Worm (Caenorhabditis elegans) whole organism, L4 larva: ENCODE results near the gene cpg-9.
A peak's percentile ranks its signal among the peaks of the same experiment; 100 is the strongest.
"Not testable (repeated sequence)": the region's sequence is repeated elsewhere in the genome, so short reads cannot be mapped to it uniquely, and the experiment has no call there.

Experiments
- F37D6.2 ChIP-seq: sonication (generic microtip); optimal IDR thresholded peaks from 2 replicates; lab custom pipeline; 2016; ENCODE audit warnings: mild to moderate bottlenecking, missing genetic modification characterization, missing compliant biosample characterization
- F44E2.7 ChIP-seq: fragments of 200-800 bp; sonication (Bioruptor generic); IDR thresholded peaks from 2 replicates; pipeline ENCODE4 v2.1.2; 2022; ENCODE audit warnings: missing genetic modification characterization, missing compliant biosample characterization
- F49E8.2 ChIP-seq: sonication (generic microtip); optimal IDR thresholded peaks from 2 replicates; lab custom pipeline; 2016; ENCODE audit warnings: missing compliant biosample characterization, mild to moderate bottlenecking, missing genetic modification characterization, borderline replicate concordance
- T26A8.4 ChIP-seq: fragments of 200-800 bp; sonication (Bioruptor generic); IDR thresholded peaks from 2 replicates; pipeline ENCODE4 v1.3.6; 2022; ENCODE audit warnings: missing genetic modification characterization, missing compliant biosample characterization
- Y105C5A.15 ChIP-seq: fragments of 200-800 bp; sonication (Bioruptor generic); IDR thresholded peaks from 2 replicates; pipeline ENCODE4 v1.3.6; 2022; ENCODE audit warnings: missing genetic modification characterization, missing compliant biosample characterization
- Y5F2A.4 ChIP-seq: fragments of 200-800 bp; sonication (Bioruptor generic); optimal IDR thresholded peaks from 2 replicates; lab custom pipeline; 2018; ENCODE audit warnings: mild to moderate bottlenecking, missing genetic modification characterization, missing compliant biosample characterization
- Y75B8A.6 ChIP-seq: fragments of 200-800 bp; sonication (Bioruptor generic); IDR thresholded peaks from 2 replicates; pipeline ENCODE4 v1.3.6; 2022; ENCODE audit warnings: missing genetic modification reagents, missing genetic modification characterization, missing compliant biosample characterization
- ZK337.2 ChIP-seq: fragments of 200-800 bp; sonication (Bioruptor generic); IDR thresholded peaks from 2 replicates; pipeline ENCODE4 v1.3.6; 2022; ENCODE audit warnings: missing genetic modification reagents, missing genetic modification characterization, missing compliant biosample characterization
- aha-1 ChIP-seq: fragments of 150-350 bp; peaks from one replicate; lab custom pipeline; 2014; ENCODE audit warnings: missing biosample characterization, missing genetic modification characterization
- ama-1 ChIP-seq: fragments of 150-350 bp; optimal IDR thresholded peaks from 2 replicates; lab custom pipeline; 2014; ENCODE audit warnings: inconsistent platforms, mixed read lengths
- arid-1 ChIP-seq: fragments of 200-800 bp; sonication (Bioruptor generic); conservative IDR thresholded peaks from 2 replicates; pipeline ENCODE4 v1.3.6; 2022; ENCODE audit warnings: missing genetic modification reagents, missing genetic modification characterization, missing compliant biosample characterization
- ceh-20 ChIP-seq: fragments of 200-800 bp; sonication (Bioruptor generic); IDR thresholded peaks from 2 replicates; pipeline ENCODE4 v1.3.6; 2022; ENCODE audit warnings: missing genetic modification reagents, missing genetic modification characterization, missing compliant biosample characterization
- ceh-44 ChIP-seq: fragments of 200-800 bp; sonication (Bioruptor generic); IDR thresholded peaks from 2 replicates; pipeline ENCODE4 v1.3.6; 2022; ENCODE audit warnings: missing genetic modification reagents, missing genetic modification characterization, missing compliant biosample characterization
- daf-16 ChIP-seq, 3 experiments: sonication (generic microtip); optimal IDR thresholded peaks; 2 replicates each; lab custom pipeline; 2016 to 2017; ENCODE audit warnings: missing genetic modification characterization in 3 of 3, missing genetic modification reagents in 3 of 3, mild to moderate bottlenecking in 2 of 3, missing compliant biosample characterization in 2 of 3, missing biosample characterization in 1 of 3, moderate library complexity in 1 of 3
- dmd-6 ChIP-seq: fragments of 200-800 bp; sonication (Bioruptor generic); IDR thresholded peaks from 2 replicates; pipeline ENCODE4 v1.3.6; 2022; ENCODE audit warnings: missing genetic modification reagents, missing genetic modification characterization, missing compliant biosample characterization
- dmd-9 ChIP-seq: fragments of 200-800 bp; sonication (Bioruptor generic); IDR thresholded peaks from 2 replicates; pipeline ENCODE4 v1.3.6; 2022; ENCODE audit warnings: missing genetic modification reagents, missing genetic modification characterization, missing compliant biosample characterization
- duxl-1 ChIP-seq: sonication (generic microtip); optimal IDR thresholded peaks from 2 replicates; lab custom pipeline; 2016; ENCODE audit warnings: mild to moderate bottlenecking, missing genetic modification characterization, moderate library complexity, missing compliant biosample characterization; ENCODE audit not compliant: poor library complexity
- dve-1 ChIP-seq: sonication (generic microtip); optimal IDR thresholded peaks from 2 replicates; lab custom pipeline; 2017; ENCODE audit warnings: antibody characterized with exemption, mild to moderate bottlenecking, missing genetic modification characterization, missing compliant biosample characterization; ENCODE audit not compliant: insufficient read depth
- egl-43 ChIP-seq: fragments of 200-800 bp; sonication (Bioruptor generic); IDR thresholded peaks from 2 replicates; pipeline ENCODE4 v1.3.6; 2022; ENCODE audit warnings: missing genetic modification reagents, missing genetic modification characterization, missing compliant biosample characterization
- hlh-30 ChIP-seq: sonication (generic microtip); optimal IDR thresholded peaks from 2 replicates; lab custom pipeline; 2017; ENCODE audit warnings: antibody characterized with exemption, mild to moderate bottlenecking, missing genetic modification characterization, missing compliant biosample characterization; ENCODE audit not compliant: insufficient read depth
- lim-7 ChIP-seq: fragments of 200-800 bp; sonication (Bioruptor generic); IDR thresholded peaks from 2 replicates; pipeline ENCODE4 v1.3.6; 2022; ENCODE audit warnings: missing genetic modification characterization, missing compliant biosample characterization
- lin-13 ChIP-seq: fragments of 150-350 bp; optimal IDR thresholded peaks from 2 replicates; lab custom pipeline; 2014; ENCODE audit warnings: missing biosample characterization, missing genetic modification reagents, missing genetic modification characterization
- lin-15B ChIP-seq: fragments of 150-350 bp; sonication (generic microtip); optimal IDR thresholded peaks from 3 replicates; lab custom pipeline; 2014; ENCODE audit warnings: missing biosample characterization, missing genetic modification characterization
- lir-3 ChIP-seq: sonication (generic microtip); optimal IDR thresholded peaks from 2 replicates; lab custom pipeline; 2016; ENCODE audit warnings: mild to moderate bottlenecking, missing genetic modification characterization, missing compliant biosample characterization
- lsy-2 ChIP-seq, 2 experiments: fragments of 150-350 bp in 1 of 2; sonication (generic microtip) in 1 of 2; optimal IDR thresholded peaks; 2 replicates each; lab custom pipeline; 2014 to 2017; ENCODE audit warnings: missing biosample characterization in 2 of 2, missing genetic modification characterization in 2 of 2
- madf-5 ChIP-seq, 2 experiments: fragments of 200-800 bp; sonication (Bioruptor generic); IDR thresholded peaks; 2 replicates each; pipeline ENCODE4 v1.3.6; 2022; ENCODE audit warnings: missing compliant biosample characterization in 2 of 2, missing genetic modification characterization in 2 of 2
- madf-9 ChIP-seq: fragments of 200-800 bp; sonication (Bioruptor generic); conservative IDR thresholded peaks from 2 replicates; pipeline ENCODE4 v1.3.6; 2022; ENCODE audit warnings: missing genetic modification reagents, missing genetic modification characterization, missing compliant biosample characterization
- mes-2 ChIP-seq: sonication (generic microtip); optimal IDR thresholded peaks from 2 replicates; lab custom pipeline; 2016; ENCODE audit warnings: missing genotype, mild to moderate bottlenecking, missing genetic modification characterization, missing compliant biosample characterization; ENCODE audit not compliant: poor library complexity, severe bottlenecking
- nhr-102 ChIP-seq: sonication (generic microtip); optimal IDR thresholded peaks from 2 replicates; lab custom pipeline; 2016; ENCODE audit warnings: mild to moderate bottlenecking, missing genetic modification characterization, moderate library complexity, missing compliant biosample characterization
- nhr-111 ChIP-seq: fragments of 200-800 bp; sonication (Bioruptor generic); optimal IDR thresholded peaks from 2 replicates; lab custom pipeline; 2018; ENCODE audit warnings: mild to moderate bottlenecking, missing genetic modification characterization, missing compliant biosample characterization
- nhr-25 ChIP-seq: sonication (generic microtip); optimal IDR thresholded peaks from 2 replicates; lab custom pipeline; 2017; ENCODE audit warnings: missing genetic modification characterization, mild to moderate bottlenecking, missing compliant biosample characterization, antibody characterized with exemption, moderate library complexity, borderline replicate concordance; ENCODE audit not compliant: insufficient read depth
- nhr-28 ChIP-seq: fragments of 150-350 bp; optimal IDR thresholded peaks from 2 replicates; lab custom pipeline; 2014; ENCODE audit warnings: missing biosample characterization, missing genetic modification characterization
- nhr-42 ChIP-seq: fragments of 200-800 bp; sonication (Bioruptor generic); IDR thresholded peaks from 2 replicates; pipeline ENCODE4 v1.3.6; 2022; ENCODE audit warnings: missing genetic modification characterization, missing compliant biosample characterization
- nhr-48 ChIP-seq: sonication (generic microtip); optimal IDR thresholded peaks from 2 replicates; lab custom pipeline; 2016; ENCODE audit warnings: mild to moderate bottlenecking, missing genetic modification characterization, missing compliant biosample characterization
- pha-4 ChIP-seq, 2 experiments: fragments of 150-350 bp in 1 of 2; fragments of 200-800 bp in 1 of 2; sonication (Bioruptor generic) in 1 of 2; IDR thresholded peaks in 1 of 2; optimal IDR thresholded peaks in 1 of 2; 2 replicates each; pipeline versions ENCODE4 v1.3.6 to Lab custom; 2014 to 2022; ENCODE audit warnings: missing genetic modification characterization in 2 of 2, missing genetic modification reagents in 2 of 2, missing biosample characterization in 1 of 2, missing compliant biosample characterization in 1 of 2
- php-3 ChIP-seq: fragments of 200-800 bp; sonication (Bioruptor generic); IDR thresholded peaks from 2 replicates; pipeline ENCODE4 v1.3.6; 2022; ENCODE audit warnings: missing genetic modification reagents, missing genetic modification characterization, missing compliant biosample characterization
- rbr-2 ChIP-seq: sonication (generic microtip); optimal IDR thresholded peaks from 2 replicates; lab custom pipeline; 2016; ENCODE audit warnings: missing genotype, missing genetic modification characterization, missing compliant biosample characterization
- saeg-2 ChIP-seq: fragments of 200-800 bp; sonication (Bioruptor generic); IDR thresholded peaks from 2 replicates; pipeline ENCODE4 v1.3.6; 2022; ENCODE audit warnings: missing genetic modification reagents, missing genetic modification characterization, missing compliant biosample characterization
- set-16 ChIP-seq: fragments of 200-800 bp; sonication (Bioruptor generic); IDR thresholded peaks from 2 replicates; pipeline ENCODE4 v1.3.6; 2022; ENCODE audit warnings: missing genetic modification reagents, missing genetic modification characterization, missing compliant biosample characterization
- snpc-1.2 ChIP-seq: fragments of 200-800 bp; sonication (Bioruptor generic); IDR thresholded peaks from 2 replicates; pipeline ENCODE4 v1.3.6; 2022; ENCODE audit warnings: missing genetic modification reagents, missing genetic modification characterization, missing compliant biosample characterization
- spr-1 ChIP-seq: sonication (generic microtip); optimal IDR thresholded peaks from 2 replicates; lab custom pipeline; 2016; ENCODE audit warnings: mild to moderate bottlenecking, missing genetic modification characterization, missing compliant biosample characterization
- spr-3 ChIP-seq: fragments of 200-800 bp; sonication (Bioruptor generic); optimal IDR thresholded peaks from 2 replicates; lab custom pipeline; 2018; ENCODE audit warnings: mild to moderate bottlenecking, missing genetic modification characterization, missing compliant biosample characterization
- unc-130 ChIP-seq: sonication (generic microtip); optimal IDR thresholded peaks from 2 replicates; lab custom pipeline; 2016; ENCODE audit warnings: missing genetic modification reagents, missing genetic modification characterization, missing compliant biosample characterization
- vab-7 ChIP-seq: fragments of 200-800 bp; sonication (Bioruptor generic); IDR thresholded peaks from 2 replicates; pipeline ENCODE4 v1.3.6; 2022; ENCODE audit warnings: missing genetic modification reagents, missing genetic modification characterization, missing compliant biosample characterization
- zip-2 ChIP-seq: fragments of 150-350 bp; optimal IDR thresholded peaks from 2 replicates; lab custom pipeline; 2014; ENCODE audit warnings: missing biosample characterization, missing genetic modification characterization
- ztf-7 ChIP-seq: fragments of 150-350 bp; optimal IDR thresholded peaks from 2 replicates; lab custom pipeline; 2014; ENCODE audit warnings: missing biosample characterization, missing genetic modification characterization

The cpg-9 gene

ce11 chrIV:3050054-3050990 is 19.7 kb downstream of the cpg-9 start, which contains the start of gene eel-1:
eel-1 (minus strand) TSS chrIV:3050104.
- TF ChIP-seq arid-1 (GFP tag; lab: Robert Waterston, UW) (peak; percentile 98), T26A8.4 (GFP tag; lab: Robert Waterston, UW) (peak; percentile 98), dmd-6 (GFP tag; lab: Robert Waterston, UW) (peak; percentile 98), php-3 (GFP tag; lab: Robert Waterston, UW) (peak; percentile 100), ceh-44 (peak; percentile 100), dve-1 (peak; percentile 84), dmd-9 (peak; percentile 100), spr-3 (GFP tag; lab: Kevin White, UChicago) (peak; percentile 77), rbr-2 (peak; percentile 95), daf-16 (GFP tag; optimal IDR thresholded peaks at IDR 0.05; lab: Kevin White, UChicago) (peak; percentile 38 to 75), daf-16 (tag; optimal IDR thresholded peaks at IDR 0.05; lab: Kevin White, UChicago) (peak; percentile 62), Y5F2A.4 (GFP tag; lab: Kevin White, UChicago) (peak; percentile 58), egl-43 (GFP tag; lab: Robert Waterston, UW) (peak; percentile 98), pha-4 (GFP tag; IDR thresholded peaks at IDR 0.05; lab: Robert Waterston, UW) (peak; percentile 97), ama-1 (peak; percentile 44), ztf-7 (tag; lab: Kevin White, UChicago) (peak; percentile 45), Y75B8A.6 (GFP tag; lab: Robert Waterston, UW) (peak; percentile 98), saeg-2 (peak; percentile 96), lir-3 (tag; lab: Kevin White, UChicago) (peak; percentile 73), hlh-30 (tag; lab: Kevin White, UChicago) (peak; percentile 89), zip-2 (peak; percentile 52), spr-1 (tag; lab: Kevin White, UChicago) (peak; percentile 90), duxl-1 (tag; lab: Kevin White, UChicago) (peak; percentile 88), Y105C5A.15 (peak; percentile 96), mes-2 (tag; lab: Kevin White, UChicago) (peak; percentile 98), nhr-48 (peak; percentile 82), ceh-20 (GFP tag; lab: Robert Waterston, UW) (peak; percentile 99), aha-1 (peak; percentile 99), F37D6.2 (tag; lab: Kevin White, UChicago) (peak; percentile 93), F44E2.7 (GFP tag; lab: Robert Waterston, UW) (peak; percentile 88), nhr-28 (tag; lab: Kevin White, UChicago) (peak; percentile 56), snpc-1.2 (peak; percentile 93), lin-13 (peak; percentile 95), lsy-2 (tag; optimal IDR thresholded peaks at IDR 0.05; lab: Kevin White, UChicago) (peak; percentile 98 to 99), ZK337.2 (GFP tag; lab: Robert Waterston, UW) (peak; percentile 99), madf-5 (GFP tag; IDR thresholded peaks at IDR 0.05; lab: Robert Waterston, UW) (peak; percentile 98), lin-15B (tag; lab: Kevin White, UChicago) (peak; percentile 70), nhr-25 (tag; lab: Kevin White, UChicago) (peak; percentile 82), madf-9 (GFP tag; lab: Robert Waterston, UW) (peak; percentile 99), nhr-42 (GFP tag; lab: Robert Waterston, UW) (peak; percentile 97), nhr-102 (peak; percentile 90), set-16 (GFP tag; lab: Robert Waterston, UW) (peak; percentile 81), nhr-111 (peak; percentile 22), F49E8.2 (tag; lab: Kevin White, UChicago) (peak; percentile 84), vab-7 (GFP tag; lab: Robert Waterston, UW) (peak; percentile 100), unc-130 (peak; percentile 97), lim-7 (peak; percentile 90)
- not testable (repeated sequence) for TF ChIP-seq pha-4 (tag; optimal IDR thresholded peaks at IDR 0.05; lab: Kevin White, UChicago)
